Fruit fly (Drosophila melanogaster) ovary, adult (tissue): ENCODE measurements around the gene Mondo.

Source experiments
- CG17801 ChIP-seq: fragments of 200-800 bp; optimal IDR thresholded peaks from 2 replicates; lab custom pipeline; 2019; ENCODE audit warnings: missing biosample characterization, mild to moderate bottlenecking, missing genetic modification characterization, moderate library complexity; ENCODE audit not compliant: partially characterized antibody

The Mondo gene

dm6 chr2L:21250519-21251336 lies 59.1 kb downstream of the Mondo start:
- peak; percentile 32 for TF ChIP-seq CG17801 (GFP tag; lab: Kevin White, UChicago)

- TF ChIP-seq CG17801 (GFP tag; lab: Kevin White, UChicago) = no peak
Measured at dm6 chr2L:21248877-21249276, 61.0 kb downstream of the Mondo start.

- no peak for TF ChIP-seq CG17801 (GFP tag; lab: Kevin White, UChicago)
Measured at dm6 chr2L:21247967-21248366, 61.9 kb downstream of the Mondo start.

dm6 chr2L:21246687-21247086 lies 63.2 kb downstream of the Mondo start:
- no peak for TF ChIP-seq CG17801 (GFP tag; lab: Kevin White, UChicago)

- TF ChIP-seq CG17801 (GFP tag; lab: Kevin White, UChicago) = no peak
Measured at dm6 chr2L:21245093-21245736, 64.6 kb downstream of the Mondo start.

DNA sequence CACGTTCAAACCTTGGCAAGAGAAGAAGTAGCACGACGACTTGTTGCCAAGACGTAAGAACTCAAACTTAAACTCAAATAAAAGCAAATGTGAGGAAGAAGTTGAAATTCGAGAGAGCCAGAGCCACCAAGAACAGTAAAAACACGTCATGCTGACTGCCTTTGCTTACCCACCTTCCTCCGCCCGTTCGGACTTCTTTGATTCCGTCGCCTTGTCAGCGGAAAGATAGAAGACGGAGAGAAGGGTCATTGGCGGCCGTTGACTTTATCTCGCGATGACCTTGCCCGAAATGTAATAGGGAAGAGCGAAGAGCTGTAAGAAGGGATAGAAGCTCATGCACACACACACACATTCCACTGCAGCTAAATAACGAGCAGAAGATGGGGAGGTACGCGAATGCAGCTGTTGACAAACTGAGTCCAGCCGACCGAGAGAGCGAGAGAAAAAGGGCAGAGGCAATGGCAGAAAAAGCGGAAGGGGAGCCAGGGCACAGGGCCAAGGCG lies 65.8 kb downstream of the Mondo start:
- no peak for TF ChIP-seq CG17801 (GFP tag; lab: Kevin White, UChicago)

DNA sequence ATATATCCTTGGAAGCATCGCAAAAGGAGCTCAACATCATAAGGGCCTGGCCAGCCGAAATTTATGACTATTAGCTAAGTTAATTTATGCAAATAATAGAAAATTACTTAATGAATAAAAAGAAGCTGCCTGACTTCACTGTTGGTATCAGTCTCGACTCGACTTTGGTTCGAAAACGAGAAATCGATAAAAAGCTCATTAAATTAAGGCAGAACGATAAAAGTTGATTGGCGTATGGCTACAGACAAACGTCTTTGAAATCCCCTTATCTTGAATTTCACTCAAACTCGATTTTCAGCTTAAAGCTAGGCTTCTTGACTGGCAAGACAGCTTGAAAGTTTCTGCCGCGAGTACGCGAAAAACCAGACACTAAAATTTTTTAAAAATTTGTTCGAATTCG lies 67.5 kb downstream of the Mondo start:
- TF ChIP-seq CG17801 (GFP tag; lab: Kevin White, UChicago) = no peak

DNA sequence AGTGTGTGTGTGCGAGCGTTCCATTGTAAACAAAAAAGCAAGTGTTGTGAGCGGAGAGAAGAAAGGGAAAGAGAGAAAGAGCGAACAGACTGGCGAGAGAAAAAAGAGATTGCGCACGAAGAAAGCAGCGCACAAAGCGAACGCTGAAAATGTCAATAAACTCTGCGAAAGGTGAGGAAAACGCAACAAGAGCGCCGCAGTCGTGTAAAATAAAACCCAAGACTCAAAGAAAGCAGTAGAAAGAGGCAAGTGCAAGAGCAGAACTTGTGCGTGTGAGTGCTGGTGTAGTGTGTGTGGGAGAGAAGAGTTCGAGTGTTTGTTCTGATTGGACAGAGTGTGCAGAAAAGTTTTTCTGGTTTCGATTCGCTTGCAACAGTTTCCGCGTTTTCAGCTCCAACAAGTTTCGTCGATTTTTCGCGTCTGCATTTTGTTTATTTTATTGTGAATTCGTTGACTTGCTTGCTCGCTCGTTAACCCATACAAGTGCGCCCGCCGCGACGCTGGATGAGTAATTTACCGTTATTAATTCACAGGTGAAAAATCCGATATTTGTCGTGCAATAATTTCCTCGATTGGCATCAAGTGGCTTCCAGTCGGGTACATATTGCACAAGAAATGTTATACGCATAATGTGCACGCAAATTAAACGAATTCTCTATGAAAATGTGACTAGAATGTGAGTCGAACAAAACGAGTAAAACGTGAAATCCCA lies 71.9 kb downstream of the Mondo start:
- TF ChIP-seq CG17801 (GFP tag; lab: Kevin White, UChicago) = peak; percentile 5

- TF ChIP-seq CG17801 (GFP tag; lab: Kevin White, UChicago) = no peak
Measured at dm6 chr2L:21237048-21237747, 72.7 kb downstream of the Mondo start, which contains the start of gene Hr39. Hr39 (plus strand) TSS chr2L:21237250.

- TF ChIP-seq CG17801 (GFP tag; lab: Kevin White, UChicago) = no peak
Measured at dm6 chr2L:21236633-21237032, 73.2 kb downstream of the Mondo start, which contains the start of gene CG31626. CG31626 (minus strand) TSS chr2L:21236733.
